Worm (Caenorhabditis elegans) whole organism, L4 larva: ENCODE data around the gene T12B5.14.
A peak's percentile ranks its signal among the peaks of the same experiment; 100 is the strongest.

Source experiments
- D1046.2 ChIP-seq: fragments of 200-800 bp; sonication (Bioruptor generic); IDR thresholded peaks from 2 replicates; pipeline ENCODE4 v1.3.6; 2022; ENCODE audit warnings: missing genetic modification characterization, missing compliant biosample characterization
- F44E2.7 ChIP-seq: fragments of 200-800 bp; sonication (Bioruptor generic); IDR thresholded peaks from 2 replicates; pipeline ENCODE4 v2.1.2; 2022; ENCODE audit warnings: missing genetic modification characterization, missing compliant biosample characterization
- T26A8.4 ChIP-seq: fragments of 200-800 bp; sonication (Bioruptor generic); IDR thresholded peaks from 2 replicates; pipeline ENCODE4 v1.3.6; 2022; ENCODE audit warnings: missing genetic modification characterization, missing compliant biosample characterization
- Y105C5A.15 ChIP-seq: fragments of 200-800 bp; sonication (Bioruptor generic); IDR thresholded peaks from 2 replicates; pipeline ENCODE4 v1.3.6; 2022; ENCODE audit warnings: missing genetic modification characterization, missing compliant biosample characterization
- Y48G9A.11 ChIP-seq: fragments of 200-800 bp; sonication (Bioruptor generic); IDR thresholded peaks from 2 replicates; pipeline ENCODE4 v1.3.6; 2022; ENCODE audit warnings: missing genetic modification reagents, missing genetic modification characterization, missing compliant biosample characterization
- Y5F2A.4 ChIP-seq: fragments of 200-800 bp; sonication (Bioruptor generic); optimal IDR thresholded peaks from 2 replicates; lab custom pipeline; 2018; ENCODE audit warnings: mild to moderate bottlenecking, missing genetic modification characterization, missing compliant biosample characterization
- Y75B8A.6 ChIP-seq: fragments of 200-800 bp; sonication (Bioruptor generic); IDR thresholded peaks from 2 replicates; pipeline ENCODE4 v1.3.6; 2022; ENCODE audit warnings: missing genetic modification reagents, missing genetic modification characterization, missing compliant biosample characterization
- arid-1 ChIP-seq: fragments of 200-800 bp; sonication (Bioruptor generic); conservative IDR thresholded peaks from 2 replicates; pipeline ENCODE4 v1.3.6; 2022; ENCODE audit warnings: missing genetic modification reagents, missing genetic modification characterization, missing compliant biosample characterization
- ceh-28 ChIP-seq: fragments of 150-350 bp; optimal IDR thresholded peaks from 2 replicates; lab custom pipeline; 2014; ENCODE audit warnings: missing biosample characterization, missing genetic modification reagents, missing genetic modification characterization
- ceh-44 ChIP-seq: fragments of 200-800 bp; sonication (Bioruptor generic); IDR thresholded peaks from 2 replicates; pipeline ENCODE4 v1.3.6; 2022; ENCODE audit warnings: missing genetic modification reagents, missing genetic modification characterization, missing compliant biosample characterization
- ceh-62 ChIP-seq: sonication (generic microtip); optimal IDR thresholded peaks from 2 replicates; lab custom pipeline; 2017; ENCODE audit warnings: missing biosample characterization, missing genetic modification characterization
- cey-2 ChIP-seq: sonication (generic microtip); optimal IDR thresholded peaks from 3 replicates; lab custom pipeline; 2017; ENCODE audit warnings: missing genetic modification characterization, mild to moderate bottlenecking, missing compliant biosample characterization, antibody characterized with exemption, borderline replicate concordance; ENCODE audit not compliant: insufficient read depth
- ctbp-1 ChIP-seq: fragments of 200-800 bp; sonication (Bioruptor generic); IDR thresholded peaks from 2 replicates; pipeline ENCODE4 v1.3.6; 2022; ENCODE audit warnings: missing genetic modification reagents, missing genetic modification characterization, missing compliant biosample characterization
- daf-16 ChIP-seq, 3 experiments: sonication (generic microtip); optimal IDR thresholded peaks; 2 replicates each; lab custom pipeline; 2016 to 2017; ENCODE audit warnings: missing genetic modification characterization in 3 of 3, missing genetic modification reagents in 3 of 3, mild to moderate bottlenecking in 2 of 3, missing compliant biosample characterization in 2 of 3, missing biosample characterization in 1 of 3, moderate library complexity in 1 of 3
- daf-8 ChIP-seq: fragments of 200-800 bp; sonication (Bioruptor generic); IDR thresholded peaks from 2 replicates; pipeline ENCODE4 v1.3.6; 2022; ENCODE audit warnings: missing genetic modification characterization, missing compliant biosample characterization
- dmd-6 ChIP-seq: fragments of 200-800 bp; sonication (Bioruptor generic); IDR thresholded peaks from 2 replicates; pipeline ENCODE4 v1.3.6; 2022; ENCODE audit warnings: missing genetic modification reagents, missing genetic modification characterization, missing compliant biosample characterization
- dpl-1 ChIP-seq: fragments of 150-350 bp; optimal IDR thresholded peaks from 2 replicates; lab custom pipeline; 2014; ENCODE audit warnings: missing biosample characterization, missing genetic modification reagents, missing genetic modification characterization
- duxl-1 ChIP-seq: sonication (generic microtip); optimal IDR thresholded peaks from 2 replicates; lab custom pipeline; 2016; ENCODE audit warnings: mild to moderate bottlenecking, missing genetic modification characterization, moderate library complexity, missing compliant biosample characterization; ENCODE audit not compliant: poor library complexity
- dve-1 ChIP-seq: sonication (generic microtip); optimal IDR thresholded peaks from 2 replicates; lab custom pipeline; 2017; ENCODE audit warnings: antibody characterized with exemption, mild to moderate bottlenecking, missing genetic modification characterization, missing compliant biosample characterization; ENCODE audit not compliant: insufficient read depth
- egl-43 ChIP-seq: fragments of 200-800 bp; sonication (Bioruptor generic); IDR thresholded peaks from 2 replicates; pipeline ENCODE4 v1.3.6; 2022; ENCODE audit warnings: missing genetic modification reagents, missing genetic modification characterization, missing compliant biosample characterization
- gei-8 ChIP-seq: fragments of 200-800 bp; sonication (Bioruptor generic); optimal IDR thresholded peaks from 2 replicates; lab custom pipeline; 2018; ENCODE audit warnings: mild to moderate bottlenecking, missing genetic modification characterization, missing compliant biosample characterization
- hif-1 ChIP-seq, 2 experiments: sonication (generic microtip); optimal IDR thresholded peaks; 2 replicates each; lab custom pipeline; 2016 to 2017; ENCODE audit warnings: missing compliant biosample characterization in 2 of 2, missing genetic modification characterization in 2 of 2, missing genetic modification reagents in 2 of 2, missing genotype in 2 of 2, mild to moderate bottlenecking in 1 of 2
- hlh-11 ChIP-seq: fragments of 200-800 bp; sonication (Bioruptor generic); optimal IDR thresholded peaks from 2 replicates; lab custom pipeline; 2018; ENCODE audit warnings: mild to moderate bottlenecking, missing genetic modification characterization, missing compliant biosample characterization
- hmg-1.1 ChIP-seq: fragments of 200-800 bp; sonication (Bioruptor generic); IDR thresholded peaks from 2 replicates; pipeline ENCODE4 v1.3.6; 2022; ENCODE audit warnings: missing genetic modification reagents, missing genetic modification characterization, missing compliant biosample characterization
- jun-1 ChIP-seq: fragments of 150-350 bp; optimal IDR thresholded peaks from 2 replicates; lab custom pipeline; 2014; ENCODE audit warnings: missing biosample characterization, missing genetic modification reagents, missing genetic modification characterization
- lin-38 ChIP-seq: fragments of 200-800 bp; sonication (Bioruptor generic); IDR thresholded peaks from 2 replicates; pipeline ENCODE4 v1.3.6; 2022; ENCODE audit warnings: missing genetic modification reagents, missing genetic modification characterization, missing compliant biosample characterization
- lin-39 ChIP-seq: fragments of 150-350 bp; optimal IDR thresholded peaks from 2 replicates; lab custom pipeline; 2014; ENCODE audit warnings: missing biosample characterization, missing genetic modification reagents, missing genetic modification characterization
- madf-9 ChIP-seq: fragments of 200-800 bp; sonication (Bioruptor generic); conservative IDR thresholded peaks from 2 replicates; pipeline ENCODE4 v1.3.6; 2022; ENCODE audit warnings: missing genetic modification reagents, missing genetic modification characterization, missing compliant biosample characterization
- mdt-29 ChIP-seq: fragments of 200-800 bp; sonication (Bioruptor generic); IDR thresholded peaks from 2 replicates; pipeline ENCODE4 v1.3.6; 2022; ENCODE audit warnings: missing genetic modification reagents, missing genetic modification characterization, missing compliant biosample characterization
- nhr-10 ChIP-seq: fragments of 150-350 bp; optimal IDR thresholded peaks from 2 replicates; lab custom pipeline; 2014; ENCODE audit warnings: missing biosample characterization, missing genetic modification characterization
- nhr-11 ChIP-seq: fragments of 150-350 bp; optimal IDR thresholded peaks from 2 replicates; lab custom pipeline; 2014; ENCODE audit warnings: missing biosample characterization, missing genetic modification characterization
- nhr-111 ChIP-seq: fragments of 200-800 bp; sonication (Bioruptor generic); optimal IDR thresholded peaks from 2 replicates; lab custom pipeline; 2018; ENCODE audit warnings: mild to moderate bottlenecking, missing genetic modification characterization, missing compliant biosample characterization
- nhr-25 ChIP-seq: sonication (generic microtip); optimal IDR thresholded peaks from 2 replicates; lab custom pipeline; 2017; ENCODE audit warnings: missing genetic modification characterization, mild to moderate bottlenecking, missing compliant biosample characterization, antibody characterized with exemption, moderate library complexity, borderline replicate concordance; ENCODE audit not compliant: insufficient read depth
- nhr-42 ChIP-seq: fragments of 200-800 bp; sonication (Bioruptor generic); IDR thresholded peaks from 2 replicates; pipeline ENCODE4 v1.3.6; 2022; ENCODE audit warnings: missing genetic modification characterization, missing compliant biosample characterization
- nhr-48 ChIP-seq: sonication (generic microtip); optimal IDR thresholded peaks from 2 replicates; lab custom pipeline; 2016; ENCODE audit warnings: mild to moderate bottlenecking, missing genetic modification characterization, missing compliant biosample characterization
- nhr-76 ChIP-seq: fragments of 150-350 bp; optimal IDR thresholded peaks from 2 replicates; lab custom pipeline; 2014; ENCODE audit warnings: missing biosample characterization, missing genetic modification characterization
- php-3 ChIP-seq: fragments of 200-800 bp; sonication (Bioruptor generic); IDR thresholded peaks from 2 replicates; pipeline ENCODE4 v1.3.6; 2022; ENCODE audit warnings: missing genetic modification reagents, missing genetic modification characterization, missing compliant biosample characterization
- pqm-1 ChIP-seq: sonication (generic microtip); optimal IDR thresholded peaks from 2 replicates; lab custom pipeline; 2017; ENCODE audit warnings: missing biosample characterization, missing genetic modification characterization
- sdz-12 ChIP-seq: fragments of 200-800 bp; sonication (Bioruptor generic); optimal IDR thresholded peaks from 2 replicates; lab custom pipeline; 2018; ENCODE audit warnings: mild to moderate bottlenecking, missing genetic modification characterization, missing compliant biosample characterization
- spr-1 ChIP-seq: sonication (generic microtip); optimal IDR thresholded peaks from 2 replicates; lab custom pipeline; 2016; ENCODE audit warnings: mild to moderate bottlenecking, missing genetic modification characterization, missing compliant biosample characterization
- spr-3 ChIP-seq: fragments of 200-800 bp; sonication (Bioruptor generic); optimal IDR thresholded peaks from 2 replicates; lab custom pipeline; 2018; ENCODE audit warnings: mild to moderate bottlenecking, missing genetic modification characterization, missing compliant biosample characterization
- tag-97 ChIP-seq: fragments of 200-800 bp; sonication (Bioruptor generic); IDR thresholded peaks from 2 replicates; pipeline ENCODE4 v1.3.6; 2022; ENCODE audit warnings: missing genetic modification characterization, missing compliant biosample characterization
- tra-1 ChIP-seq: fragments of 200-800 bp; sonication (Bioruptor generic); IDR thresholded peaks from 2 replicates; pipeline ENCODE4 v1.3.6; 2022; ENCODE audit warnings: missing genetic modification reagents, missing genetic modification characterization, missing compliant biosample characterization
- unc-39 ChIP-seq: sonication (generic microtip); optimal IDR thresholded peaks from 2 replicates; lab custom pipeline; 2017; ENCODE audit warnings: missing biosample characterization, missing genetic modification characterization
- vab-7 ChIP-seq: fragments of 200-800 bp; sonication (Bioruptor generic); IDR thresholded peaks from 2 replicates; pipeline ENCODE4 v1.3.6; 2022; ENCODE audit warnings: missing genetic modification reagents, missing genetic modification characterization, missing compliant biosample characterization
- zag-1 ChIP-seq: fragments of 150-350 bp; optimal IDR thresholded peaks from 2 replicates; lab custom pipeline; 2014; ENCODE audit warnings: missing biosample characterization, missing genetic modification characterization

The T12B5.14 gene

DNA sequence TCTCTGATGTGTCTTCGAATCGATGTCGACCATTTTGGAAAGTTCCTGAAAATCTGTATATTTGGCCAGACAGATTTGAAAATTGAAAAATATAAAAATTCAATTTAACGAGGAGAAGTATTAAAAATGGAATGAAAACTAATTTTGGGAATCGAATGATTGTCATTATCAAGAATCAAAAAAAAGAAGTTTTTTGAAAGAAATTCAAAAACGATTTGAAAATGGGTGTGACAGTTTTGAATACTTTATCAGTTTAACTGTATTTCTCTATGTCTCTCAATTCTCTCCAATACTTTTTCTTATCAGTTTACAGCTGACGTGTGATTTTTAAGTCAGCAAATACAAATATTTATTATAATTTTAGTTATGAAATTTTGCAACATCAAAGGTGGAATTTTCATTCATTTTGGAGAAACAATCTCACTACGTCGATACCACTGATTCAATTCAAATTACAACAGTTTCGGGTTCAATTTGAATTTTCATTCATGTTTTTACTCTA lies 11.2 kb upstream of the T12B5.14 start, which contains the start of gene fbxa-59 (continued):
- TF ChIP-seq ceh-28 (tag; lab: Kevin White, UChicago), result no peak
- no peak for TF ChIP-seq T26A8.4 (GFP tag; lab: Robert Waterston, UW)
- no peak for TF ChIP-seq nhr-25
- no peak for TF ChIP-seq cey-2 (tag; lab: Kevin White, UChicago)
- TF ChIP-seq Y105C5A.15, result no peak
- no peak for TF ChIP-seq ceh-62 (tag; lab: Kevin White, UChicago)
- no peak for TF ChIP-seq egl-43

DNA sequence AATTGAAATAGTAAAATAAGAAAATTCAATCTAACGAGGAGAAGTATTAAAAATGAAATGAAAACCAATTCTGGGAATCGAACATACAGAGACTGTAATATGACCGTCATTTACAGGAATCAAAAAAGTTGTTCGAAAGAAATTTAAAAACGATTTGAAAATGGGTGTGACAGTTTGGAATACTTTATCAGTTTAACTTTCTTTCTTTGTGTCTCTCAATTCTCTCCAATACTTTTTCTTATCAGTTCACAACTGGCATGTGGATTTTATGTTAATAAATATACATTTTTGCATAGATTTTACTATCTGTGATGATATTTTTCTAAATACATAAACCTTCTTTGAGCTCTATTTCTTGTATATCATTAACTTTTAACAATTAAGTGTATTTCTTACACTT lies 10.3 kb upstream of the T12B5.14 start:
- peak; percentile 78 for TF ChIP-seq php-3 (GFP tag; lab: Robert Waterston, UW)
- peak; percentile 78 for TF ChIP-seq dmd-6

DNA sequence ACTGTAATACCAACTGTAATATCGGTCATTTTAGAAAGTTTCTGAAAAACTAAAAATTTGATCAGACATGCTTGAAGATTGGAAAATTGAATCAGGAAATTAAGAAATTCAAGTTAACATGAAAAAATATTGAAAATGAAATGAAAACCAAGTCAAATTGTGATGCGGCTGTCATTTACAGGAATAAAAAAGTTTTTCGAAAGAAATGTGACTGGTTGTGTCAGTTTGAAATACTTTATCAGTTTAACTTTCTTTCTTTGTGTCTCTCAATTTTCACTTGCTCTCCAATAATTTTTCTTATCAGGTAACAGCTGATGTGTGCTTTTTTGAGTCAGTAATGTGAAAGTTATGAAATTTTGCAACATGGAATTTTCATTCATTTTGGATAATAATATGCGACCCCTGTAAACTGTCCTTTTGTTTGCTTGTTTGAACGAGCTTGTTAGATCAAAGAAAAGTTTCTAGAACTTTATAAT lies 8.4 kb upstream of the T12B5.14 start, which contains the start of gene fbxa-60:
Gene fbxa-60, minus strand, starts transcription at position 51 of the 476 bp plus-strand sequence.
- no peak for TF ChIP-seq spr-3 (GFP tag; lab: Kevin White, UChicago)
- TF ChIP-seq gei-8 (GFP tag; lab: Kevin White, UChicago), result no peak
- no peak for TF ChIP-seq nhr-76 (tag; lab: Kevin White, UChicago)
- TF ChIP-seq hlh-11, result peak; percentile 82
- peak; percentile 63 for TF ChIP-seq dve-1
- TF ChIP-seq nhr-42 (GFP tag; lab: Robert Waterston, UW), result no peak
- no peak for TF ChIP-seq hmg-1.1 (GFP tag; lab: Robert Waterston, UW)
- TF ChIP-seq daf-16 (GFP tag; optimal IDR thresholded peaks at IDR 0.05; lab: Kevin White, UChicago), result no peak
- peak; percentile 53 for TF ChIP-seq daf-16 (tag; optimal IDR thresholded peaks at IDR 0.05; lab: Kevin White, UChicago)
- no peak for TF ChIP-seq tag-97 (GFP tag; lab: Robert Waterston, UW)
- no peak for TF ChIP-seq Y5F2A.4 (GFP tag; lab: Kevin White, UChicago)
- no peak for TF ChIP-seq lin-39 (tag; lab: Kevin White, UChicago)
- peak; percentile 76 for TF ChIP-seq pqm-1 (tag; lab: Kevin White, UChicago)
- TF ChIP-seq sdz-12 (GFP tag; lab: Kevin White, UChicago), result no peak
- TF ChIP-seq lin-38 (GFP tag; lab: Robert Waterston, UW), result no peak
- no peak for TF ChIP-seq Y105C5A.15
- no peak for TF ChIP-seq nhr-48
- no peak for TF ChIP-seq zag-1 (tag; lab: Kevin White, UChicago)
- no peak for TF ChIP-seq duxl-1
- TF ChIP-seq mdt-29, result no peak
- no peak for TF ChIP-seq jun-1 (tag; lab: Kevin White, UChicago)
- peak; percentile 66; the same call in 1 of the 2 replicates for TF ChIP-seq tra-1 (GFP tag; lab: Robert Waterston, UW)
- no peak for TF ChIP-seq nhr-10
- TF ChIP-seq ceh-44, result no peak
- no peak for TF ChIP-seq spr-1 (tag; lab: Kevin White, UChicago)
- TF ChIP-seq dpl-1 (GFP tag; lab: Kevin White, UChicago), result no peak
- no peak for TF ChIP-seq hif-1 (tag; optimal IDR thresholded peaks at IDR 0.05; lab: Kevin White, UChicago)
- no peak for TF ChIP-seq madf-9 (GFP tag; lab: Robert Waterston, UW)
- no peak for TF ChIP-seq ceh-28 (tag; lab: Kevin White, UChicago)
- TF ChIP-seq vab-7, result no peak
- no peak for TF ChIP-seq F44E2.7 (GFP tag; lab: Robert Waterston, UW)
- no peak for TF ChIP-seq daf-8 (GFP tag; lab: Robert Waterston, UW)
- no peak for TF ChIP-seq nhr-11
- TF ChIP-seq D1046.2, result no peak
- TF ChIP-seq Y48G9A.11 (GFP tag; lab: Robert Waterston, UW), result no peak
- TF ChIP-seq ctbp-1 (GFP tag; lab: Robert Waterston, UW), result no peak
- TF ChIP-seq nhr-111, result no peak
- no peak for TF ChIP-seq Y75B8A.6 (GFP tag; lab: Robert Waterston, UW)
- TF ChIP-seq arid-1 (GFP tag; lab: Robert Waterston, UW), result no peak
- no peak for TF ChIP-seq egl-43
- no peak for TF ChIP-seq unc-39
